Worm (Caenorhabditis elegans) whole organism, L4 larva: Measurements from ENCODE around the gene W03F8.4.

Experiments
- ZK337.2 ChIP-seq: fragments of 200-800 bp; sonication (Bioruptor generic); IDR thresholded peaks from 2 replicates; pipeline ENCODE4 v1.3.6; 2022; ENCODE audit warnings: missing genetic modification reagents, missing genetic modification characterization, missing compliant biosample characterization
- aly-2 ChIP-seq: sonication (generic microtip); optimal IDR thresholded peaks from 2 replicates; lab custom pipeline; 2018; ENCODE audit warnings: missing biosample characterization, missing genetic modification characterization
- ceh-82 ChIP-seq: sonication (generic microtip); optimal IDR thresholded peaks from 2 replicates; lab custom pipeline; 2017; ENCODE audit warnings: missing biosample characterization, missing genetic modification characterization
- ctbp-1 ChIP-seq: fragments of 200-800 bp; sonication (Bioruptor generic); IDR thresholded peaks from 2 replicates; pipeline ENCODE4 v1.3.6; 2022; ENCODE audit warnings: missing genetic modification reagents, missing genetic modification characterization, missing compliant biosample characterization
- hmg-1.1 ChIP-seq: fragments of 200-800 bp; sonication (Bioruptor generic); IDR thresholded peaks from 2 replicates; pipeline ENCODE4 v1.3.6; 2022; ENCODE audit warnings: missing genetic modification reagents, missing genetic modification characterization, missing compliant biosample characterization
- mdt-29 ChIP-seq: fragments of 200-800 bp; sonication (Bioruptor generic); IDR thresholded peaks from 2 replicates; pipeline ENCODE4 v1.3.6; 2022; ENCODE audit warnings: missing genetic modification reagents, missing genetic modification characterization, missing compliant biosample characterization
- mep-1 ChIP-seq: fragments of 150-350 bp; sonication (generic microtip); optimal IDR thresholded peaks from 3 replicates; lab custom pipeline; 2014; ENCODE audit warnings: missing biosample characterization, missing genetic modification characterization
- nhr-102 ChIP-seq: sonication (generic microtip); optimal IDR thresholded peaks from 2 replicates; lab custom pipeline; 2016; ENCODE audit warnings: mild to moderate bottlenecking, missing genetic modification characterization, moderate library complexity, missing compliant biosample characterization
- nhr-42 ChIP-seq: fragments of 200-800 bp; sonication (Bioruptor generic); IDR thresholded peaks from 2 replicates; pipeline ENCODE4 v1.3.6; 2022; ENCODE audit warnings: missing genetic modification characterization, missing compliant biosample characterization
- pqm-1 ChIP-seq: sonication (generic microtip); optimal IDR thresholded peaks from 2 replicates; lab custom pipeline; 2017; ENCODE audit warnings: missing biosample characterization, missing genetic modification characterization
- sdz-12 ChIP-seq: fragments of 200-800 bp; sonication (Bioruptor generic); optimal IDR thresholded peaks from 2 replicates; lab custom pipeline; 2018; ENCODE audit warnings: mild to moderate bottlenecking, missing genetic modification characterization, missing compliant biosample characterization
- spr-1 ChIP-seq: sonication (generic microtip); optimal IDR thresholded peaks from 2 replicates; lab custom pipeline; 2016; ENCODE audit warnings: mild to moderate bottlenecking, missing genetic modification characterization, missing compliant biosample characterization
- zag-1 ChIP-seq: fragments of 150-350 bp; optimal IDR thresholded peaks from 2 replicates; lab custom pipeline; 2014; ENCODE audit warnings: missing biosample characterization, missing genetic modification characterization

DNA sequence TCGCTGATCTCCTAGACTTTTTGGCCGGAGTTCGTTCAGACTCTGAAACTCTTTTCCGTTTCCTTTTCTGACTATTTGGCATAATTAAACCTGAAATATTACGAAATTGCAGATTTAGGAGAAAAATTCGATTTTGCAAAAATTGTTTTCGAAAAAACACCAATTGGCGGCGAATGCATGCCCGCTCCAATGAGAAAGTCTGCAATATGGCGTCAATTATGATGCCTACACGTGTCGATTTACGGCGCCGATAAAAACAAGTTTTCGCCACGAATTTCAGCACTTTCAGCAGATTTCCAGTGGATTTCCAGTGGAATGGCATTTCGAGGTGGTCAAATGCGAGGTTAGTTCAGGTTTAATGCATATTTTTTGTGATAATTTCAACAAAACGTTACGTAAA, 25.5 kb downstream of the W03F8.4 start, which contains the start of the genes Y59E9AL.36 and nbet-1:
- TF ChIP-seq sdz-12 (GFP tag; lab: Kevin White, UChicago) (no peak), mep-1 (peak; percentile 76), mdt-29 (GFP tag; lab: Robert Waterston, UW) (no peak), nhr-42 (no peak), zag-1 (tag; lab: Kevin White, UChicago) (no peak), ZK337.2 (no peak), spr-1 (tag; lab: Kevin White, UChicago) (no peak), ceh-82 (tag; lab: Kevin White, UChicago) (no peak), nhr-102 (peak; percentile 5), pqm-1 (tag; lab: Kevin White, UChicago) (peak; percentile 5), hmg-1.1 (GFP tag; lab: Robert Waterston, UW) (peak; percentile 66; the same call in 1 of the 2 replicates), ctbp-1 (GFP tag; lab: Robert Waterston, UW) (no peak), aly-2 (tag; lab: Kevin White, UChicago) (no peak)
